Worm (Caenorhabditis elegans): ENCODE measurements around the gene hda-6.
A peak's percentile ranks its signal among the peaks of the same experiment; 100 is the strongest.

Gene hda-6

ce11 chrIV:5334518-5334917 lies 29.6 kb downstream of the hda-6 start (continued):
- TF ChIP-seq dmd-4 (tag; optimal IDR thresholded peaks at IDR 0.05; ENCODE audit: borderline replicate concordance) (no peak), ttx-3 (tag; optimal IDR thresholded peaks at IDR 0.05) (peak; percentile 67), rnt-1 (tag; optimal IDR thresholded peaks at IDR 0.05) (peak; percentile 15), unc-55 (GFP tag; optimal IDR thresholded peaks at IDR 0.05) (peak; percentile 5), unc-42 (tag; optimal IDR thresholded peaks at IDR 0.05) (no peak), hlh-30 (tag; optimal IDR thresholded peaks at IDR 0.05; ENCODE audit: insufficient read depth) (no peak), hlh-8 (tag; optimal IDR thresholded peaks at IDR 0.05) (peak; percentile 19), zip-5 (tag; optimal IDR thresholded peaks at IDR 0.05) (peak; percentile 0), fkh-6 (tag; optimal IDR thresholded peaks at IDR 0.05) (peak; percentile 58), npax-4 (tag; optimal IDR thresholded peaks at IDR 0.05) (no peak), K09A11.1 (tag; optimal IDR thresholded peaks at IDR 0.05; ENCODE audit: insufficient read depth) (peak; percentile 50), syd-9 (tag; optimal IDR thresholded peaks at IDR 0.05) (peak; percentile 8), gmeb-2 (tag; optimal IDR thresholded peaks at IDR 0.05) (peak; percentile 78), ceh-6 (GFP tag; optimal IDR thresholded peaks at IDR 0.05) (no peak), ceh-22 (tag; optimal IDR thresholded peaks at IDR 0.05) (no peak), unc-3 (GFP tag; conservative IDR thresholded peaks at IDR 0.05) (0 out of 2 replicates have a peak, but pooled peaks have one; percentile 41), unc-3 (tag; optimal IDR thresholded peaks at IDR 0.05) (no peak), sox-2 (GFP tag; IDR thresholded peaks at IDR 0.05) (peak; percentile 22; the same call in 1 of the 2 replicates), Y22D7AL.16 (tag; optimal IDR thresholded peaks at IDR 0.05) (peak; percentile 63), F13H6.1 (tag; optimal IDR thresholded peaks at IDR 0.05) (peak; percentile 35), ets-4 (tag; optimal IDR thresholded peaks at IDR 0.05) (no peak), ama-1 (optimal IDR thresholded peaks at IDR 0.05) (no peak), dve-1 (tag; optimal IDR thresholded peaks at IDR 0.05) (peak; percentile 30), hlh-15 (tag; optimal IDR thresholded peaks at IDR 0.05) (no peak), pha-4 (tag; optimal IDR thresholded peaks at IDR 0.05) (no peak), ceh-18 (tag; optimal IDR thresholded peaks at IDR 0.05) (peak; percentile 42), K02D7.2 (tag; optimal IDR thresholded peaks at IDR 0.05) (peak; percentile 17), fax-1 (tag; optimal IDR thresholded peaks at IDR 0.05) (peak; percentile 60), pha-2 (tag; optimal IDR thresholded peaks at IDR 0.05) (peak; percentile 38), nfya-1 (tag; optimal IDR thresholded peaks at IDR 0.05) (peak; percentile 20), ceh-31 (tag; optimal IDR thresholded peaks at IDR 0.05) (peak; percentile 35), pax-1 (tag; optimal IDR thresholded peaks at IDR 0.05) (no peak), nhr-232 (tag; optimal IDR thresholded peaks at IDR 0.05) (peak; percentile 22), ceh-34 (tag; optimal IDR thresholded peaks at IDR 0.05) (peak; percentile 48), ceh-19 (GFP tag; optimal IDR thresholded peaks at IDR 0.05) (peak; percentile 63), ceh-9 (tag; optimal IDR thresholded peaks at IDR 0.05) (no peak), ceh-14 (tag; optimal IDR thresholded peaks at IDR 0.05) (peak; percentile 57), sox-4 (tag; optimal IDR thresholded peaks at IDR 0.05) (peak; percentile 73), hlh-13 (GFP tag; optimal IDR thresholded peaks at IDR 0.05) (peak; percentile 68), lim-6 (tag; optimal IDR thresholded peaks at IDR 0.05) (no peak), ref-2 (tag; optimal IDR thresholded peaks at IDR 0.05) (no peak), C38D4.7 (GFP tag; optimal IDR thresholded peaks at IDR 0.05) (no peak), pat-9 (tag; optimal IDR thresholded peaks at IDR 0.05) (no peak), odd-2 (tag; optimal IDR thresholded peaks at IDR 0.05) (no peak)

ce11 chrIV:5333484-5333883 lies 30.6 kb downstream of the hda-6 start:
- TF ChIP-seq elt-2 (tag; optimal IDR thresholded peaks at IDR 0.05), result peak; percentile 4
- no peak for TF ChIP-seq sox-4 (tag; optimal IDR thresholded peaks at IDR 0.05)

Data from whole organism, late embryonic.